Worm (Caenorhabditis elegans) whole organism, late embryonic: ENCODE results near the gene E02H1.1.

Experiments used
- ceh-30 ChIP-seq: fragments of 150-350 bp; optimal IDR thresholded peaks from 2 replicates; lab custom pipeline; 2014; ENCODE audit warnings: missing biosample characterization, missing genetic modification characterization
- che-1 ChIP-seq: sonication (generic microtip); optimal IDR thresholded peaks from 2 replicates; lab custom pipeline; 2016; ENCODE audit warnings: mild to moderate bottlenecking, missing genetic modification characterization, missing compliant biosample characterization
- fkh-10 ChIP-seq: fragments of 150-350 bp; optimal IDR thresholded peaks from 2 replicates; lab custom pipeline; 2014; ENCODE audit warnings: missing biosample characterization, missing genetic modification reagents, missing genetic modification characterization
- fkh-6 ChIP-seq: sonication (generic microtip); optimal IDR thresholded peaks from 2 replicates; lab custom pipeline; 2016; ENCODE audit warnings: missing genetic modification characterization, missing compliant biosample characterization
- lin-11 ChIP-seq: fragments of 200-800 bp; sonication (Bioruptor generic); optimal IDR thresholded peaks from 2 replicates; lab custom pipeline; 2018; ENCODE audit warnings: mild to moderate bottlenecking, missing genetic modification characterization, missing compliant biosample characterization
- mec-3 ChIP-seq: sonication (generic microtip); optimal IDR thresholded peaks from 2 replicates; lab custom pipeline; 2016; ENCODE audit warnings: borderline replicate concordance, missing genetic modification characterization, missing compliant biosample characterization
- odd-2 ChIP-seq: sonication (generic microtip); optimal IDR thresholded peaks from 2 replicates; lab custom pipeline; 2017; ENCODE audit warnings: antibody characterized with exemption, mild to moderate bottlenecking, missing genetic modification characterization, missing compliant biosample characterization
- pros-1 ChIP-seq: fragments of 150-350 bp; optimal IDR thresholded peaks from 2 replicates; lab custom pipeline; 2014; ENCODE audit warnings: missing biosample characterization, missing genetic modification reagents, missing genetic modification characterization
- ref-2 ChIP-seq: sonication (generic microtip); optimal IDR thresholded peaks from 2 replicates; lab custom pipeline; 2016; ENCODE audit warnings: missing genetic modification characterization, missing compliant biosample characterization

ce11 chrII:9620616-9621015 is 29.7 kb upstream of the E02H1.1 start:
- TF ChIP-seq mec-3 (tag; lab: Kevin White, UChicago), result no peak
- no peak for TF ChIP-seq odd-2 (tag; lab: Kevin White, UChicago)
- no peak for TF ChIP-seq fkh-6 (tag; lab: Kevin White, UChicago)
- no peak for TF ChIP-seq fkh-10 (GFP tag; lab: Kevin White, UChicago)
- no peak for TF ChIP-seq ref-2
- TF ChIP-seq che-1 (tag; lab: Kevin White, UChicago), result no peak
- no peak for TF ChIP-seq lin-11 (tag; lab: Kevin White, UChicago)
- TF ChIP-seq ceh-30 (tag; lab: Kevin White, UChicago), result no peak
- TF ChIP-seq pros-1, result no peak
